Worm (Caenorhabditis elegans) whole organism, L4/young adult: ENCODE measurements around the gene rbg-1.

Experiments used
- W03F9.2 ChIP-seq: fragments of 150-350 bp; optimal IDR thresholded peaks from 2 replicates; lab custom pipeline; 2014; ENCODE audit warnings: missing biosample characterization, missing genetic modification characterization
- him-1 ChIP-seq: sonication (generic microtip); optimal IDR thresholded peaks from 2 replicates; lab custom pipeline; 2016; ENCODE audit warnings: missing genotype, missing genetic modification reagents, missing genetic modification characterization, missing compliant biosample characterization

- no peak for TF ChIP-seq him-1 (tag; lab: Kevin White, UChicago)
- peak; percentile 51 for TF ChIP-seq W03F9.2 (tag; lab: Kevin White, UChicago)
Observed at ce11 chrX:14983274-14983673, at the start of gene rbg-1.
